Fruit fly (Drosophila melanogaster): ENCODE measurements around the gene Usp32.

Gene Usp32

dm6 chr3L:19905427-19905826 is 34.5 kb downstream of the Usp32 start (continued):
- peak in 1 of 2 experiments; percentile 43 for TF ChIP-seq Hr51 (GFP tag; optimal IDR thresholded peaks at IDR 0.05)
- no peak for TF ChIP-seq scrt (GFP tag; optimal IDR thresholded peaks at IDR 0.05)
- peak; percentile 40 for TF ChIP-seq Hsf (GFP tag; optimal IDR thresholded peaks at IDR 0.05)
- no peak for TF ChIP-seq NC2α (GFP tag; optimal IDR thresholded peaks at IDR 0.05)
- no peak for TF ChIP-seq Lhr (GFP tag; optimal IDR thresholded peaks at IDR 0.05)
- peak; percentile 34; the same call in 1 of the 2 replicates for TF ChIP-seq CG10366 (GFP tag; IDR thresholded peaks at IDR 0.05)
- TF ChIP-seq nerfin-2 (GFP tag; IDR thresholded peaks at IDR 0.05; ENCODE audit: partially characterized antibody): no peak
- 0 out of 2 replicates have a peak, but pooled peaks have one; percentile 8 for TF ChIP-seq H2.0 (GFP tag; IDR thresholded peaks at IDR 0.05)
- peak; percentile 50 for TF ChIP-seq Drgx (GFP tag; IDR thresholded peaks at IDR 0.05)
- TF ChIP-seq CG14014 (GFP tag; IDR thresholded peaks at IDR 0.05): peak; percentile 23; the same call in 1 of the 2 replicates
- TF ChIP-seq CG15269 (tag; optimal IDR thresholded peaks at IDR 0.05): peak; percentile 7
- no peak for TF ChIP-seq CG18476 (GFP tag; optimal IDR thresholded peaks at IDR 0.05)
- TF ChIP-seq hkb (optimal IDR thresholded peaks at IDR 0.05): no peak
- TF ChIP-seq hkb (GFP tag; IDR thresholded peaks at IDR 0.05): 0 out of 2 replicates have a peak, but pooled peaks have one; percentile 38
- peak; percentile 23 for TF ChIP-seq Ets65A (GFP tag)
- TF ChIP-seq ci (GFP tag; IDR thresholded peaks at IDR 0.05): peak; percentile 46; the same call in 1 of the 3 replicates
- peak; percentile 17 for TF ChIP-seq az2 (GFP tag; optimal IDR thresholded peaks at IDR 0.05)
- TF ChIP-seq CG9932 (GFP tag; IDR thresholded peaks at IDR 0.05): peak; percentile 41
- 0 out of 2 replicates have a peak, but pooled peaks have one; percentile 22 for TF ChIP-seq CG3847 (GFP tag; IDR thresholded peaks at IDR 0.05)
- no peak for TF ChIP-seq CG18764 (GFP tag; optimal IDR thresholded peaks at IDR 0.05)
- no peak for TF ChIP-seq p53 (GFP tag; optimal IDR thresholded peaks at IDR 0.05)
- peak; percentile 31 for TF ChIP-seq zfh2 (GFP tag; optimal IDR thresholded peaks at IDR 0.05)
- peak; percentile 4 for TF ChIP-seq bcd (GFP tag; optimal IDR thresholded peaks at IDR 0.05)
- 0 out of 2 replicates have a peak, but pooled peaks have one; percentile 10 for TF ChIP-seq Xrp1 (GFP tag; IDR thresholded peaks at IDR 0.05)
- TF ChIP-seq Dip3 (GFP tag; optimal IDR thresholded peaks at IDR 0.05): peak; percentile 31
- no peak for TF ChIP-seq Myb (GFP tag; optimal IDR thresholded peaks at IDR 0.05)
- no peak for TF ChIP-seq prd (optimal IDR thresholded peaks at IDR 0.05)
- TF ChIP-seq prd (GFP tag; IDR thresholded peaks at IDR 0.05): 0 out of 3 replicates have a peak, but pooled peaks have one; percentile 16
- peak; percentile 51 for TF ChIP-seq CG2120 (GFP tag; optimal IDR thresholded peaks at IDR 0.05)
- no peak for TF ChIP-seq Trl (optimal IDR thresholded peaks at IDR 0.05)
- peak; percentile 4 for TF ChIP-seq Trl (GFP tag; optimal IDR thresholded peaks at IDR 0.05)
- no peak for TF ChIP-seq CG2678 (tag; optimal IDR thresholded peaks at IDR 0.05)
- no peak for TF ChIP-seq ac (GFP tag; optimal IDR thresholded peaks at IDR 0.05)
- no peak for TF ChIP-seq phol (tag; optimal IDR thresholded peaks at IDR 0.05)
- TF ChIP-seq sens (GFP tag): peak; percentile 72
- peak; percentile 12 for TF ChIP-seq CG9727 (GFP tag; optimal IDR thresholded peaks at IDR 0.05)
- no peak for TF ChIP-seq caup (GFP tag; optimal IDR thresholded peaks at IDR 0.05; ENCODE audit: severe bottlenecking)
- TF ChIP-seq CG6765 (GFP tag; optimal IDR thresholded peaks at IDR 0.05): no peak
- TF ChIP-seq gem (tag; optimal IDR thresholded peaks at IDR 0.05): peak; percentile 28
- no peak for TF ChIP-seq ap (GFP tag; IDR thresholded peaks at IDR 0.05)
- peak; percentile 28 for TF ChIP-seq CG30403 (GFP tag; optimal IDR thresholded peaks at IDR 0.05)
- no peak for TF ChIP-seq Usf (GFP tag; optimal IDR thresholded peaks at IDR 0.05)
- TF ChIP-seq CG6689 (GFP tag; IDR thresholded peaks at IDR 0.05): peak; percentile 24; the same call in 1 of the 2 replicates
- peak; percentile 12 for TF ChIP-seq Hr3 (GFP tag; optimal IDR thresholded peaks at IDR 0.05)
- TF ChIP-seq bsh (GFP tag; optimal IDR thresholded peaks at IDR 0.05): peak in 1 of 2 experiments; percentile 21
- TF ChIP-seq CG10462 (GFP tag; optimal IDR thresholded peaks at IDR 0.05): no peak
- no peak for TF ChIP-seq CG30431 (GFP tag; optimal IDR thresholded peaks at IDR 0.05)
- TF ChIP-seq Sox102F (GFP tag; optimal IDR thresholded peaks at IDR 0.05): peak; percentile 35
- no peak for TF ChIP-seq Rfx (GFP tag; IDR thresholded peaks at IDR 0.05)
- TF ChIP-seq slbo (GFP tag; IDR thresholded peaks at IDR 0.05): peak; percentile 54
- TF ChIP-seq otp (GFP tag; IDR thresholded peaks at IDR 0.05): 0 out of 3 replicates have a peak, but pooled peaks have one; percentile 14
- TF ChIP-seq row (GFP tag; IDR thresholded peaks at IDR 0.05): peak; percentile 36; the same call in 1 of the 3 replicates

Measured in whole organism, embryonic.